Worm (Caenorhabditis elegans) whole organism, L4 larva: Measurements from ENCODE around the gene npp-24.

ENCODE experiments used
- F26F4.8 ChIP-seq: fragments of 200-800 bp; sonication (Bioruptor generic); conservative IDR thresholded peaks from 2 replicates; pipeline ENCODE4 v1.3.6; 2022; ENCODE audit warnings: missing genetic modification characterization, missing compliant biosample characterization
- F49E8.2 ChIP-seq: sonication (generic microtip); optimal IDR thresholded peaks from 2 replicates; lab custom pipeline; 2016; ENCODE audit warnings: missing compliant biosample characterization, mild to moderate bottlenecking, missing genetic modification characterization, borderline replicate concordance
- Y105C5A.15 ChIP-seq: fragments of 200-800 bp; sonication (Bioruptor generic); IDR thresholded peaks from 2 replicates; pipeline ENCODE4 v1.3.6; 2022; ENCODE audit warnings: missing genetic modification characterization, missing compliant biosample characterization
- Y48G9A.11 ChIP-seq: fragments of 200-800 bp; sonication (Bioruptor generic); IDR thresholded peaks from 2 replicates; pipeline ENCODE4 v1.3.6; 2022; ENCODE audit warnings: missing genetic modification reagents, missing genetic modification characterization, missing compliant biosample characterization
- Y5F2A.4 ChIP-seq: fragments of 200-800 bp; sonication (Bioruptor generic); optimal IDR thresholded peaks from 2 replicates; lab custom pipeline; 2018; ENCODE audit warnings: mild to moderate bottlenecking, missing genetic modification characterization, missing compliant biosample characterization
- ZK337.2 ChIP-seq: fragments of 200-800 bp; sonication (Bioruptor generic); IDR thresholded peaks from 2 replicates; pipeline ENCODE4 v1.3.6; 2022; ENCODE audit warnings: missing genetic modification reagents, missing genetic modification characterization, missing compliant biosample characterization
- aly-2 ChIP-seq: sonication (generic microtip); optimal IDR thresholded peaks from 2 replicates; lab custom pipeline; 2018; ENCODE audit warnings: missing biosample characterization, missing genetic modification characterization
- arid-1 ChIP-seq: fragments of 200-800 bp; sonication (Bioruptor generic); conservative IDR thresholded peaks from 2 replicates; pipeline ENCODE4 v1.3.6; 2022; ENCODE audit warnings: missing genetic modification reagents, missing genetic modification characterization, missing compliant biosample characterization
- ceh-44 ChIP-seq: fragments of 200-800 bp; sonication (Bioruptor generic); IDR thresholded peaks from 2 replicates; pipeline ENCODE4 v1.3.6; 2022; ENCODE audit warnings: missing genetic modification reagents, missing genetic modification characterization, missing compliant biosample characterization
- ces-1 ChIP-seq: fragments of 150-350 bp; sonication (generic microtip); optimal IDR thresholded peaks from 4 replicates; lab custom pipeline; 2014; ENCODE audit warnings: missing biosample characterization, missing genetic modification reagents, missing genetic modification characterization
- cey-2 ChIP-seq: sonication (generic microtip); optimal IDR thresholded peaks from 3 replicates; lab custom pipeline; 2017; ENCODE audit warnings: missing genetic modification characterization, mild to moderate bottlenecking, missing compliant biosample characterization, antibody characterized with exemption, borderline replicate concordance; ENCODE audit not compliant: insufficient read depth
- daf-12 ChIP-seq: fragments of 150-350 bp; optimal IDR thresholded peaks from 2 replicates; lab custom pipeline; 2014; ENCODE audit warnings: missing biosample characterization, missing genetic modification reagents, missing genetic modification characterization
- daf-16 ChIP-seq, 3 experiments: sonication (generic microtip); optimal IDR thresholded peaks; 2 replicates each; lab custom pipeline; 2016 to 2017; ENCODE audit warnings: missing genetic modification characterization in 3 of 3, missing genetic modification reagents in 3 of 3, mild to moderate bottlenecking in 2 of 3, missing compliant biosample characterization in 2 of 3, missing biosample characterization in 1 of 3, moderate library complexity in 1 of 3
- daf-8 ChIP-seq: fragments of 200-800 bp; sonication (Bioruptor generic); IDR thresholded peaks from 2 replicates; pipeline ENCODE4 v1.3.6; 2022; ENCODE audit warnings: missing genetic modification characterization, missing compliant biosample characterization
- dmd-9 ChIP-seq: fragments of 200-800 bp; sonication (Bioruptor generic); IDR thresholded peaks from 2 replicates; pipeline ENCODE4 v1.3.6; 2022; ENCODE audit warnings: missing genetic modification reagents, missing genetic modification characterization, missing compliant biosample characterization
- duxl-1 ChIP-seq: sonication (generic microtip); optimal IDR thresholded peaks from 2 replicates; lab custom pipeline; 2016; ENCODE audit warnings: mild to moderate bottlenecking, missing genetic modification characterization, moderate library complexity, missing compliant biosample characterization; ENCODE audit not compliant: poor library complexity
- dve-1 ChIP-seq: sonication (generic microtip); optimal IDR thresholded peaks from 2 replicates; lab custom pipeline; 2017; ENCODE audit warnings: antibody characterized with exemption, mild to moderate bottlenecking, missing genetic modification characterization, missing compliant biosample characterization; ENCODE audit not compliant: insufficient read depth
- egl-43 ChIP-seq: fragments of 200-800 bp; sonication (Bioruptor generic); IDR thresholded peaks from 2 replicates; pipeline ENCODE4 v1.3.6; 2022; ENCODE audit warnings: missing genetic modification reagents, missing genetic modification characterization, missing compliant biosample characterization
- fkh-10 ChIP-seq: fragments of 150-350 bp; optimal IDR thresholded peaks from 2 replicates; lab custom pipeline; 2014; ENCODE audit warnings: missing biosample characterization, missing genetic modification reagents, missing genetic modification characterization
- fos-1 ChIP-seq: fragments of 150-350 bp; optimal IDR thresholded peaks from 2 replicates; lab custom pipeline; 2014; ENCODE audit warnings: missing biosample characterization, missing genetic modification characterization
- hlh-30 ChIP-seq: sonication (generic microtip); optimal IDR thresholded peaks from 2 replicates; lab custom pipeline; 2017; ENCODE audit warnings: antibody characterized with exemption, mild to moderate bottlenecking, missing genetic modification characterization, missing compliant biosample characterization; ENCODE audit not compliant: insufficient read depth
- jun-1 ChIP-seq: fragments of 150-350 bp; optimal IDR thresholded peaks from 2 replicates; lab custom pipeline; 2014; ENCODE audit warnings: missing biosample characterization, missing genetic modification reagents, missing genetic modification characterization
- lin-13 ChIP-seq: fragments of 150-350 bp; optimal IDR thresholded peaks from 2 replicates; lab custom pipeline; 2014; ENCODE audit warnings: missing biosample characterization, missing genetic modification reagents, missing genetic modification characterization
- lsy-2 ChIP-seq, 2 experiments: fragments of 150-350 bp in 1 of 2; sonication (generic microtip) in 1 of 2; optimal IDR thresholded peaks; 2 replicates each; lab custom pipeline; 2014 to 2017; ENCODE audit warnings: missing biosample characterization in 2 of 2, missing genetic modification characterization in 2 of 2
- madf-5 ChIP-seq, 2 experiments: fragments of 200-800 bp; sonication (Bioruptor generic); IDR thresholded peaks; 2 replicates each; pipeline ENCODE4 v1.3.6; 2022; ENCODE audit warnings: missing compliant biosample characterization in 2 of 2, missing genetic modification characterization in 2 of 2
- mdt-29 ChIP-seq: fragments of 200-800 bp; sonication (Bioruptor generic); IDR thresholded peaks from 2 replicates; pipeline ENCODE4 v1.3.6; 2022; ENCODE audit warnings: missing genetic modification reagents, missing genetic modification characterization, missing compliant biosample characterization
- mep-1 ChIP-seq: fragments of 150-350 bp; sonication (generic microtip); optimal IDR thresholded peaks from 3 replicates; lab custom pipeline; 2014; ENCODE audit warnings: missing biosample characterization, missing genetic modification characterization
- mes-2 ChIP-seq: sonication (generic microtip); optimal IDR thresholded peaks from 2 replicates; lab custom pipeline; 2016; ENCODE audit warnings: missing genotype, mild to moderate bottlenecking, missing genetic modification characterization, missing compliant biosample characterization; ENCODE audit not compliant: poor library complexity, severe bottlenecking
- mxl-2 ChIP-seq: fragments of 200-800 bp; sonication (Bioruptor generic); conservative IDR thresholded peaks from 2 replicates; pipeline ENCODE4 v1.3.6; 2022; ENCODE audit warnings: missing genetic modification reagents, missing genetic modification characterization, missing compliant biosample characterization
- nhr-237 ChIP-seq: sonication (generic microtip); optimal IDR thresholded peaks from 2 replicates; lab custom pipeline; 2017; ENCODE audit warnings: missing biosample characterization, missing genetic modification characterization
- nhr-28 ChIP-seq: fragments of 150-350 bp; optimal IDR thresholded peaks from 2 replicates; lab custom pipeline; 2014; ENCODE audit warnings: missing biosample characterization, missing genetic modification characterization
- nhr-48 ChIP-seq: sonication (generic microtip); optimal IDR thresholded peaks from 2 replicates; lab custom pipeline; 2016; ENCODE audit warnings: mild to moderate bottlenecking, missing genetic modification characterization, missing compliant biosample characterization
- pha-4 ChIP-seq, 2 experiments: fragments of 150-350 bp in 1 of 2; fragments of 200-800 bp in 1 of 2; sonication (Bioruptor generic) in 1 of 2; IDR thresholded peaks in 1 of 2; optimal IDR thresholded peaks in 1 of 2; 2 replicates each; pipeline versions ENCODE4 v1.3.6 to Lab custom; 2014 to 2022; ENCODE audit warnings: missing genetic modification characterization in 2 of 2, missing genetic modification reagents in 2 of 2, missing biosample characterization in 1 of 2, missing compliant biosample characterization in 1 of 2
- saeg-2 ChIP-seq: fragments of 200-800 bp; sonication (Bioruptor generic); IDR thresholded peaks from 2 replicates; pipeline ENCODE4 v1.3.6; 2022; ENCODE audit warnings: missing genetic modification reagents, missing genetic modification characterization, missing compliant biosample characterization
- skn-1 ChIP-seq: fragments of 150-350 bp; optimal IDR thresholded peaks from 2 replicates; lab custom pipeline; 2014; ENCODE audit warnings: missing biosample characterization, missing genetic modification characterization
- snpc-1.2 ChIP-seq: fragments of 200-800 bp; sonication (Bioruptor generic); IDR thresholded peaks from 2 replicates; pipeline ENCODE4 v1.3.6; 2022; ENCODE audit warnings: missing genetic modification reagents, missing genetic modification characterization, missing compliant biosample characterization
- snpc-4 ChIP-seq: fragments of 150-350 bp; optimal IDR thresholded peaks from 2 replicates; lab custom pipeline; 2014; ENCODE audit warnings: missing biosample characterization, missing genetic modification characterization
- spr-1 ChIP-seq: sonication (generic microtip); optimal IDR thresholded peaks from 2 replicates; lab custom pipeline; 2016; ENCODE audit warnings: mild to moderate bottlenecking, missing genetic modification characterization, missing compliant biosample characterization
- tra-1 ChIP-seq: fragments of 200-800 bp; sonication (Bioruptor generic); IDR thresholded peaks from 2 replicates; pipeline ENCODE4 v1.3.6; 2022; ENCODE audit warnings: missing genetic modification reagents, missing genetic modification characterization, missing compliant biosample characterization
- unc-130 ChIP-seq: sonication (generic microtip); optimal IDR thresholded peaks from 2 replicates; lab custom pipeline; 2016; ENCODE audit warnings: missing genetic modification reagents, missing genetic modification characterization, missing compliant biosample characterization
- unc-62 ChIP-seq, 3 experiments: fragments of 150-350 bp in 1 of 3; sonication (generic microtip); optimal IDR thresholded peaks in 2 of 3; peaks in 1 of 3; 1 replicate in 1 of 3; 2 replicates in 2 of 3; lab custom pipeline; 2014 to 2017; ENCODE audit warnings: missing biosample characterization in 3 of 3, missing genetic modification characterization in 3 of 3, missing genetic modification reagents in 3 of 3, missing genotype in 1 of 3
- vab-7 ChIP-seq: fragments of 200-800 bp; sonication (Bioruptor generic); IDR thresholded peaks from 2 replicates; pipeline ENCODE4 v1.3.6; 2022; ENCODE audit warnings: missing genetic modification reagents, missing genetic modification characterization, missing compliant biosample characterization
- zag-1 ChIP-seq: fragments of 150-350 bp; optimal IDR thresholded peaks from 2 replicates; lab custom pipeline; 2014; ENCODE audit warnings: missing biosample characterization, missing genetic modification characterization
- zfp-3 ChIP-seq: fragments of 200-800 bp; sonication (Bioruptor generic); conservative IDR thresholded peaks from 2 replicates; pipeline ENCODE4 v1.3.6; 2022; ENCODE audit warnings: missing genetic modification reagents, missing genetic modification characterization, missing compliant biosample characterization
- zip-11 ChIP-seq: fragments of 200-800 bp; sonication (Bioruptor generic); IDR thresholded peaks from 2 replicates; pipeline ENCODE4 v1.3.6; 2022; ENCODE audit warnings: missing genetic modification characterization, missing compliant biosample characterization
- zip-2 ChIP-seq: fragments of 150-350 bp; optimal IDR thresholded peaks from 2 replicates; lab custom pipeline; 2014; ENCODE audit warnings: missing biosample characterization, missing genetic modification characterization
- ztf-7 ChIP-seq: fragments of 150-350 bp; optimal IDR thresholded peaks from 2 replicates; lab custom pipeline; 2014; ENCODE audit warnings: missing biosample characterization, missing genetic modification characterization

The npp-24 gene

DNA sequence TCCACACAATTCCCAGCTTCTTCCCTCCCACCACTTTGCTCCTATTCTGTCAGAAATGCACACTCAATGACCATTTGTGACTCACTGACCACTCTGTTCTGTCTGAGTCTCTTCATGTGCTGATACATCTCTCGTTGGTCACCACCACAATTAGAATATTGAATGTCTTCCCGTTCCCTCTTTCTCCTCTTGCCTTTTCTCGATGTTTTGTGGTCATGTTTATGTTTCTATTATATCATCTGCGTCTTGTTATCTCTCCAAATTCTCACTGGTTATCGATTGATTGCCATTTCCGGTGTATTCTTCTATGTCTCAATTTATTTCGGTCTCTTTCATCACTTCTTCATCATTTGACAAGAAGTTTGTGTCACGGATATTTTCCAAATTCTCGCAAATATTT is 44.8 kb upstream of the npp-24 start (continued):
- TF ChIP-seq mep-1, result peak; percentile 29
- TF ChIP-seq F49E8.2, result no peak
- TF ChIP-seq Y105C5A.15, result no peak
- no peak for TF ChIP-seq spr-1
- no peak for TF ChIP-seq daf-8 (GFP tag; lab: Robert Waterston, UW)
- peak; percentile 33 for TF ChIP-seq nhr-28 (tag; lab: Kevin White, UChicago)
- TF ChIP-seq Y48G9A.11 (GFP tag; lab: Robert Waterston, UW), result no peak
- no peak for TF ChIP-seq zfp-3 (GFP tag; lab: Robert Waterston, UW)
- TF ChIP-seq skn-1, result no peak
- TF ChIP-seq arid-1 (GFP tag; lab: Robert Waterston, UW), result no peak
- TF ChIP-seq fkh-10 (GFP tag; lab: Kevin White, UChicago), result no peak
- no peak for TF ChIP-seq ztf-7 (tag; lab: Kevin White, UChicago)
- TF ChIP-seq F26F4.8 (GFP tag; lab: Robert Waterston, UW), result no peak
- no peak for TF ChIP-seq aly-2 (tag; lab: Kevin White, UChicago)
- no peak for TF ChIP-seq daf-16 (GFP tag; optimal IDR thresholded peaks at IDR 0.05; lab: Kevin White, UChicago)
- TF ChIP-seq daf-16 (tag; optimal IDR thresholded peaks at IDR 0.05; lab: Kevin White, UChicago), result peak; percentile 58
- TF ChIP-seq duxl-1 (tag; lab: Kevin White, UChicago), result no peak
- no peak for TF ChIP-seq lsy-2 (tag; optimal IDR thresholded peaks at IDR 0.05; lab: Kevin White, UChicago)
- no peak for TF ChIP-seq madf-5 (GFP tag; IDR thresholded peaks at IDR 0.05; lab: Robert Waterston, UW)
- TF ChIP-seq unc-130, result no peak
- TF ChIP-seq hlh-30, result peak; percentile 14
- TF ChIP-seq zip-2, result no peak
- TF ChIP-seq fos-1 (tag; lab: Kevin White, UChicago), result no peak
- no peak for TF ChIP-seq nhr-237 (tag; lab: Kevin White, UChicago)
- TF ChIP-seq lin-13 (GFP tag; lab: Kevin White, UChicago), result no peak
- no peak for TF ChIP-seq zag-1
- no peak for TF ChIP-seq ces-1 (GFP tag; lab: Kevin White, UChicago)
- TF ChIP-seq mdt-29, result no peak
- no peak for TF ChIP-seq nhr-48
- TF ChIP-seq egl-43 (GFP tag; lab: Robert Waterston, UW), result no peak
- TF ChIP-seq pha-4 (GFP tag; IDR thresholded peaks at IDR 0.05; lab: Robert Waterston, UW), result no peak
- TF ChIP-seq pha-4 (tag; optimal IDR thresholded peaks at IDR 0.05; lab: Kevin White, UChicago), result peak; percentile 20
- no peak for TF ChIP-seq cey-2 (tag; lab: Kevin White, UChicago)
- TF ChIP-seq mes-2 (tag; lab: Kevin White, UChicago), result peak; percentile 45
- peak; percentile 38 for TF ChIP-seq dve-1 (tag; lab: Kevin White, UChicago)
- no peak for TF ChIP-seq saeg-2 (GFP tag; lab: Robert Waterston, UW)
- TF ChIP-seq ceh-44 (GFP tag; lab: Robert Waterston, UW), result no peak
- TF ChIP-seq snpc-4 (tag; lab: Kevin White, UChicago), result no peak
- no peak for TF ChIP-seq snpc-1.2 (GFP tag; lab: Robert Waterston, UW)
- no peak for TF ChIP-seq vab-7

DNA sequence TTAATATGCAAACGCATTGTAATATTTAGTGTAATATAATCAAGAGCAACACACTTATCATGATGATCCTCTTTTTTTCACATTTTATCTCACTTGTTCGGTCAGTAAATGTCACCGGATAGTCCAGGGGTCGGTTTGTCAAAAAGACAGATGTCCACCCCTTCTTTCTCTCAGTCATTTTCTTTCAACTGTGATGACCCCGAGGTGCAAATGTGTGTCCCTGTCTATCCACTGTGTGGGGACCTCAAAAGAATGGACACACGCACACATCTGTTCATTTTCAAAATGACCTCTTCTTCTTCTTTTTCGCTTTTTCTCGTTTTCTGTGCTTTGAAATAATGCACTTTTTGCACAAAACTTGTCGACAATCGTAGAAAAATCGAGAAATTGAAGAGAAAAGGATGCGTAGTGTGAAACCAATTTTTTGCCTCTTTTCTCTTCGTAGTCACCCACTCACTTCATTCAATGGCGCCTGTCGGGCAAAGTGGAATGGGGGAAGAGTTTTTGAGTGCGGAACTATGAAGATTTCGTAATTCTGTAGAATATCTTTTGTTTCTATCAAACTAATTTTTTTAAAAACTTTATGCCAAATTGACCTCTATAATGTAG is 41.9 kb upstream of the npp-24 start:
- no peak for TF ChIP-seq skn-1
- peak; percentile 13 for TF ChIP-seq mep-1
- TF ChIP-seq nhr-28 (tag; lab: Kevin White, UChicago), result peak; percentile 48
- no peak for TF ChIP-seq mxl-2 (GFP tag; lab: Robert Waterston, UW)
- TF ChIP-seq Y48G9A.11 (GFP tag; lab: Robert Waterston, UW), result no peak
- no peak for TF ChIP-seq mdt-29
- TF ChIP-seq tra-1 (GFP tag; lab: Robert Waterston, UW), result no peak
- peak; percentile 10 for TF ChIP-seq hlh-30
- peak in 1 of 2 experiments; percentile 10 for TF ChIP-seq lsy-2 (tag; optimal IDR thresholded peaks at IDR 0.05; lab: Kevin White, UChicago)
- no peak for TF ChIP-seq jun-1
- TF ChIP-seq ZK337.2 (GFP tag; lab: Robert Waterston, UW), result no peak
- no peak for TF ChIP-seq fos-1 (tag; lab: Kevin White, UChicago)
- TF ChIP-seq daf-12, result no peak
- no peak for TF ChIP-seq Y5F2A.4 (GFP tag; lab: Kevin White, UChicago)
- no peak for TF ChIP-seq dmd-9 (GFP tag; lab: Robert Waterston, UW)
- TF ChIP-seq unc-130, result no peak
- peak in 1 of 2 experiments; percentile 56 for TF ChIP-seq unc-62 (GFP tag; optimal IDR thresholded peaks at IDR 0.05 in 1 of 2; lab: Kevin White, UChicago)
- no peak for TF ChIP-seq unc-62 (tag; optimal IDR thresholded peaks at IDR 0.05; lab: Kevin White, UChicago)
- TF ChIP-seq zip-11, result no peak
- no peak for TF ChIP-seq duxl-1 (tag; lab: Kevin White, UChicago)
